Fruit fly (Drosophila melanogaster) whole organism, prepupa: ENCODE results near the gene Ent1.

Experiments
- CG10631 ChIP-seq: fragments of 200-800 bp; sonication (Bioruptor generic); optimal IDR thresholded peaks from 2 replicates; lab custom pipeline; 2016; ENCODE audit warnings: missing biosample characterization, missing genetic modification characterization
- CG1621 ChIP-seq: fragments of 200-800 bp; sonication (Bioruptor generic); optimal IDR thresholded peaks from 3 replicates; lab custom pipeline; 2018; ENCODE audit warnings: missing biosample characterization, mild to moderate bottlenecking, missing genetic modification characterization
- CG16779 ChIP-seq: fragments of 200-800 bp; sonication (Bioruptor generic); optimal IDR thresholded peaks from 3 replicates; lab custom pipeline; 2017; ENCODE audit warnings: missing biosample characterization, mild to moderate bottlenecking, missing genetic modification characterization
- CG3032 ChIP-seq: fragments of 200-800 bp; optimal IDR thresholded peaks from 2 replicates; lab custom pipeline; 2019; ENCODE audit warnings: missing biosample characterization, mild to moderate bottlenecking, missing genetic modification characterization, moderate library complexity
- CG31627 ChIP-seq: fragments of 200-800 bp; sonication (Bioruptor generic); optimal IDR thresholded peaks from 3 replicates; lab custom pipeline; 2016; ENCODE audit warnings: missing biosample characterization, missing genetic modification characterization
- CG34406 ChIP-seq: fragments of 200-800 bp; sonication (Bioruptor generic); optimal IDR thresholded peaks from 3 replicates; lab custom pipeline; 2016; ENCODE audit warnings: missing biosample characterization, missing genetic modification characterization
- CG4318 ChIP-seq: fragments of 200-800 bp; sonication (Bioruptor generic); optimal IDR thresholded peaks from 3 replicates; lab custom pipeline; 2017; ENCODE audit warnings: missing biosample characterization, mild to moderate bottlenecking, missing genetic modification characterization
- CG6163 ChIP-seq: fragments of 200-800 bp; sonication (Bioruptor generic); IDR thresholded peaks from 3 replicates; pipeline ENCODE4 v1.3.6; 2022; ENCODE audit warnings: missing biosample characterization, missing genetic modification characterization
- CG6792 ChIP-seq: fragments of 200-800 bp; sonication (Bioruptor generic); optimal IDR thresholded peaks from 3 replicates; lab custom pipeline; 2016; ENCODE audit warnings: missing biosample characterization, missing genetic modification characterization
- CG8119 ChIP-seq: fragments of 200-800 bp; sonication (Bioruptor generic); IDR thresholded peaks from 3 replicates; pipeline ENCODE4 v1.3.6; 2022; ENCODE audit warnings: missing biosample characterization, missing genetic modification characterization
- CG8632 ChIP-seq: fragments of 200-800 bp; sonication (Bioruptor generic); optimal IDR thresholded peaks from 3 replicates; lab custom pipeline; 2016; ENCODE audit warnings: missing biosample characterization, missing genetic modification characterization
- Eip78C ChIP-seq: fragments of 200-800 bp; sonication (Bioruptor generic); peaks from one replicate; lab custom pipeline; 2016; ENCODE audit warnings: missing biosample characterization, missing genetic modification characterization
- Eip93F ChIP-seq: fragments of 200-800 bp; sonication (Bioruptor generic); optimal IDR thresholded peaks from 2 replicates; lab custom pipeline; 2016; ENCODE audit warnings: missing biosample characterization, mild to moderate bottlenecking, missing genetic modification characterization
- Hr38 ChIP-seq: sonication (Bioruptor generic); optimal IDR thresholded peaks from 2 replicates; lab custom pipeline; 2016; ENCODE audit warnings: missing biosample characterization, missing genetic modification characterization
- Hr39 ChIP-seq: fragments of 200-800 bp; sonication (Bioruptor generic); optimal IDR thresholded peaks from 2 replicates; lab custom pipeline; 2016; ENCODE audit warnings: missing biosample characterization, missing genetic modification characterization
- Hr4 ChIP-seq: fragments of 200-800 bp; sonication (Bioruptor generic); optimal IDR thresholded peaks from 3 replicates; lab custom pipeline; 2016; ENCODE audit warnings: missing biosample characterization, missing genetic modification characterization
- OdsH ChIP-seq: fragments of 200-800 bp; sonication (Bioruptor generic); optimal IDR thresholded peaks from 3 replicates; lab custom pipeline; 2016; ENCODE audit warnings: missing biosample characterization, missing genetic modification characterization
- Sox14 ChIP-seq: fragments of 200-800 bp; sonication (Bioruptor generic); optimal IDR thresholded peaks from 3 replicates; lab custom pipeline; 2016; ENCODE audit warnings: missing biosample characterization, missing genetic modification characterization
- Sox15 ChIP-seq: fragments of 200-800 bp; sonication (Bioruptor generic); optimal IDR thresholded peaks from 3 replicates; lab custom pipeline; 2016; ENCODE audit warnings: missing biosample characterization, missing genetic modification characterization
- achi ChIP-seq: fragments of 200-800 bp; sonication (Bioruptor generic); optimal IDR thresholded peaks from 3 replicates; lab custom pipeline; 2016; ENCODE audit warnings: missing biosample characterization, missing genetic modification characterization
- dac ChIP-seq: fragments of 200-800 bp; sonication (Bioruptor generic); optimal IDR thresholded peaks from 2 replicates; lab custom pipeline; 2017; ENCODE audit warnings: missing biosample characterization, mild to moderate bottlenecking, missing genetic modification characterization
- dsx ChIP-seq: fragments of 200-800 bp; optimal IDR thresholded peaks from 3 replicates; lab custom pipeline; 2019; ENCODE audit warnings: missing biosample characterization, mild to moderate bottlenecking, missing genetic modification characterization, moderate library complexity; ENCODE audit not compliant: poor library complexity, severe bottlenecking
- eg ChIP-seq: fragments of 200-800 bp; sonication (Bioruptor generic); IDR thresholded peaks from 3 replicates; pipeline ENCODE4 v1.3.6; 2022; ENCODE audit warnings: missing biosample characterization, missing genetic modification characterization
- esn ChIP-seq: fragments of 200-800 bp; sonication (Bioruptor generic); optimal IDR thresholded peaks from 2 replicates; lab custom pipeline; 2016; ENCODE audit warnings: missing biosample characterization, mild to moderate bottlenecking, missing genetic modification characterization, moderate library complexity
- fd85E ChIP-seq: fragments of 200-800 bp; sonication (Bioruptor generic); optimal IDR thresholded peaks from 3 replicates; lab custom pipeline; 2016; ENCODE audit warnings: missing biosample characterization, missing genetic modification characterization
- fkh ChIP-seq: fragments of 200-800 bp; sonication (Bioruptor generic); optimal IDR thresholded peaks from 3 replicates; lab custom pipeline; 2017; ENCODE audit warnings: missing biosample characterization, mild to moderate bottlenecking, missing genetic modification characterization, moderate library complexity
- lz ChIP-seq: fragments of 200-800 bp; sonication (Bioruptor generic); optimal IDR thresholded peaks from 3 replicates; lab custom pipeline; 2016; ENCODE audit warnings: missing biosample characterization, missing genetic modification characterization
- svp ChIP-seq: fragments of 200-800 bp; sonication (Bioruptor generic); peaks from one replicate; lab custom pipeline; 2016; ENCODE audit warnings: missing biosample characterization, missing genetic modification characterization
- vri ChIP-seq: fragments of 200-800 bp; sonication (Bioruptor generic); optimal IDR thresholded peaks from 3 replicates; lab custom pipeline; 2016; ENCODE audit warnings: missing biosample characterization, mild to moderate bottlenecking, missing genetic modification characterization

Ent1 gene

DNA sequence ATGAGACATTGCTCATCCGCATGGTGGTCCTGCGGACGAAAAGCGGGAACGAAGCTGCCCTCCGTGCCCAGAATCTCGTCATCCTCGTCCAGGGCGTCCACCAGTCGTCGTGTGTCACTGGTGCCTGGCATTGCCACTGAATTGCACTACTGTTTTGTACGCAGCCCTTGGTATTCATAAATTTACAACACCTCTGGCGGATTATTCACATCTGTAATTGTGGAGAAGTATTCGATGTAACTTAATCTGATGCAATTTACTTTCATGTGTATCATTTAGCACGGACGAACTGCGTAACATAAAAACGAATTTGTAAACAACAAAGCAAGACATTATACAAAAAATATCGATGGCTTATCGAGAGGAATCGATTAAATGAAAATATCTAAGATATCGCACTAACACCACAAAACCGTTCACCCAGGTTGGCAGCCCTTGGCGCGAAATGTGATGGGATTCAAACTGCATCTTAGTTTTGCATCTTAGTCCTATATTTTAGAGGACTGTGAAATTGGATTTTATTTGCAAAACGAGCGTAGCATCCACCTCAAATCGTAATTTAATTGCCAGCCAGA is at the start of gene Ent1:
Gene Ent1 (minus strand): TSS at position 319 of the 575 bp plus-strand sequence.
- TF ChIP-seq esn (GFP tag; lab: Kevin White, UChicago) (no peak), fkh (GFP tag; lab: Kevin White, UChicago) (peak; percentile 52), Sox14 (peak; percentile 74), dsx (GFP tag; lab: Kevin White, UChicago) (peak; percentile 48), Eip78C (peak; percentile 13), svp (GFP tag; lab: Kevin White, UChicago) (peak; percentile 59), Hr38 (GFP tag; lab: Kevin White, UChicago) (no peak), vri (GFP tag; lab: Kevin White, UChicago) (peak; percentile 7), CG10631 (no peak)

DNA sequence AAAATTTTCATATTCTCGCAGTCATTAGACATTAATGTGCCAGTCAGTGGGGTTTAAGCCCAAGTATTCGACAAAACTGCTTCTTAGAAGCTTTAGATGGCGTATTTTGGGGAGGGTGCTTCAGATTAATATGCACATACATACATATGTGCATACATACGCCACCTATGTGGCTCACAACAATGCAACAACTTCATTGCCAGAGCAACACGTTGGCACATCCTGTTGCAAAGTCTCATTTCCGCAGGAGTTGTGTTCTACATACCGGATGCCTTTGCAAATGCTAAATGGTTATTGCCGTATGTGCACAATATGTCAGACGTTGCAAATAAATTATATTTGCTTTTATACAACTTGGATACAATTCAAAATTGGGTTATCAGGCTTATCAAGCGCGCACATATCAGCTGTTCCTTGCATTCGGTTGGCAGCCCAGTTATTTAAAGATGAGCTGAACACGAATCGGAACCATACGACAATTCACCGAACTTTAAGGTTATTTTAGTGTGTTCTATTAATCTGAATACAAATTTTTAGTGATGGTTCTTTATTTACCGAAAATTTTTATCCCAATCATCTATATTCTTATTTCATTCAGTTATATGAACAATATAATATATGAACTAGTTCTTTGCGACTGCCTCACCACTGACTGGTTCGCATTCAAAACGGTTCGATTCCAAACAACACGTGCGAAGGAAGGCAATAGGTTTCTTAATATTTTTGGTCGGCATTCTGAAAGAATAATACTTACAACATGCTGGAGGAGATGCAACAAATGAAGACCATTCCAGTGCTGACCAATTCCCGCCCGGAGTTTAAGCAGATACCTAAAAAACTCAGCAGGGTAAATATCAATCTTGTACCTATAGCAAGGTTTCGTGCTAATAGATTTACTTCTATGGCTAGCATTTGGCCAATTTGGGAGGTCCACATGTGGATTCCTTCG is 46.2 kb upstream of the Ent1 start, which contains the start of gene Polr1B:
Gene Polr1B (plus strand): TSS at position 659 of the 949 bp plus-strand sequence.
- no peak for TF ChIP-seq Hr39 (GFP tag; lab: Kevin White, UChicago)
- TF ChIP-seq CG8632, result no peak
- TF ChIP-seq OdsH, result no peak
- TF ChIP-seq dac (GFP tag; lab: Kevin White, UChicago), result no peak
- no peak for TF ChIP-seq fd85E (GFP tag; lab: Kevin White, UChicago)
- TF ChIP-seq lz (GFP tag; lab: Kevin White, UChicago), result peak; percentile 13
- no peak for TF ChIP-seq CG34406
- TF ChIP-seq Hr4, result no peak
- peak; percentile 33; the same call in 1 of the 3 replicates for TF ChIP-seq CG6163
- TF ChIP-seq CG6792 (GFP tag; lab: Kevin White, UChicago), result no peak
- no peak for TF ChIP-seq Sox15 (GFP tag; lab: Kevin White, UChicago)
- TF ChIP-seq esn (GFP tag; lab: Kevin White, UChicago), result peak; percentile 36
- no peak for TF ChIP-seq svp (GFP tag; lab: Kevin White, UChicago)
- no peak for TF ChIP-seq CG31627

DNA sequence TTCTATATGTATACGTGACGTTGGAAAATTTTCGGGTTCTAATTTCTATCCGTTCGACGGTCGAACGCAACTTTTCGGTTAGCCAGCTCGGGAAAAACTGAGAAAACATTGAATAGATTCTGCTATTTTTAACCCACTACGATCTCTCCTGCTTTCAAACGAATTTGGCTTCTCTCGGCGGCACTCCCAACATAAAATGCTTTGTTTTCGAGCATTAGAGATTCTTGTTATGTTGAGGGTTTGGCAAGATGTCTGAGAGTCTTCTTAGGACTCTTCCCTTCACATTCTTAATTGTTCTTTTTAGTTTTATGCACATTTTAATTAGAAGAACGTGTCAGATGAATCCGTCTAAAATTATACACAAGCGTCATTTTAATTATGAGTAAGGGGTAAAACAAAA is 44.4 kb upstream of the Ent1 start, which contains the start of gene CG4213:
Gene CG4213 (minus strand): TSS at position 101 of the 400 bp plus-strand sequence.
- no peak for TF ChIP-seq dac (GFP tag; lab: Kevin White, UChicago)
- TF ChIP-seq achi, result no peak
- TF ChIP-seq CG8119 (GFP tag; lab: Robert Waterston, UW), result no peak
- no peak for TF ChIP-seq CG6163
- no peak for TF ChIP-seq Hr4
- TF ChIP-seq Hr38 (GFP tag; lab: Kevin White, UChicago), result no peak
- TF ChIP-seq vri (GFP tag; lab: Kevin White, UChicago), result no peak
- TF ChIP-seq Eip78C, result no peak
- TF ChIP-seq Hr39 (GFP tag; lab: Kevin White, UChicago), result no peak
- no peak for TF ChIP-seq svp (GFP tag; lab: Kevin White, UChicago)
- TF ChIP-seq CG1621 (tag; lab: Kevin White, UChicago), result no peak
- TF ChIP-seq CG4318 (GFP tag; lab: Kevin White, UChicago), result no peak
- TF ChIP-seq dsx (GFP tag; lab: Kevin White, UChicago), result no peak
- TF ChIP-seq CG16779 (tag; lab: Kevin White, UChicago), result no peak
- no peak for TF ChIP-seq CG8632
- TF ChIP-seq, all 60 proteins: peak for 0

DNA sequence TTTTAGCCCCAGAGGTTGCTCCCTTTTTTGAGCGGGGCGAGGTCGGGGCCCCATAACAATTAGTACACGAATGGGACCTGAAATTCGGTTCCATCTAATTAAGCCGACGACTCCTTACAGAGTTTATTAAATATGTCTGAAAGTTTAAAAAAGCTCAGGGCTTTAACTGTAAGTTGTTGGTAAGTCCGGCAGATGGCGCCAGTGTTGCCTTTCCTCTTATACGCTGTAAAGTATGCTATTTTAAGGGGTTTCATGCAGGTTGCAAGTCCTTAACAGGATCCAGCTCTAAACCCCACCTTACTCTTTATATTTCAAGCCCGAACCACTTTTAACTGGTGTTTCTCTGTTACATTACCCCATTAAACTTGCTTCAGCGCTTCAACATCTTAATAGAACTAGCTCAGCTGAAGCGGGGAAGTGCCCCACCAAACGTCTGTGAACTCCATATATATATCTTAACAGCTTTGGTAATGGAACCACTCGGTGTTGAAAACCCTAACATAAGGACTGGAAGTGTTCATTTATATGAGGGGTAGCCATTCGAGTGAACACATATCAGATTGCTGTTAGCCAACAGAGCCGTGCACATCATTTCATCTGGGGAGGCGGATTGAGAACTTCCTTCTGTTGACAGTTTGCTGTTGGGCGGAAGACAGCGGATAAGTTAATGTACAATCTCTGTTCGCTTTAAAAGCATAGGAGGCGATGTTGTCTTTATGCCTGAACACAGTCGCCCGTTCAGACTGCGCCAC is 37.9 kb upstream of the Ent1 start:
- TF ChIP-seq Eip78C, result peak; percentile 9
- no peak for TF ChIP-seq CG3032 (tag; lab: Kevin White, UChicago)
- TF ChIP-seq dsx (GFP tag; lab: Kevin White, UChicago), result peak; percentile 63

DNA sequence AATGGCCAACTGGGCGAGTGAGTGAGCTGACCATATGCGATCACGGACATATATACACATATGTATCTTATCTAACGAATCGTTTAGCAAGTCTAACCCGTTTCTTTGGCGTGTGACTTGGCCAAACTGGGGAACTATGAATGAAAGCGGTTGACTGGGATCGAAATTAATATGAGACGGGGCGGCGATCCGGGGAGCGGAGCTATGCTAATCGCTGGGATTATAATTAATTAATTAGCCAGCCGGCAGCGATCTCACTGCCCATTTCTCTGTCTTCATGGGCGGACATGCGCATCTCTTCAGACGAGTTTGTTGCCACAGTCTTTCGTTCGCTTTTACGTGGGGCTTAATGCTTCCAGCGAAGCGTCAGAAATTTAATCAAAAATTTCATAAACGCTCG is 34.9 kb upstream of the Ent1 start:
- TF ChIP-seq Eip93F (GFP tag; lab: Kevin White, UChicago), result no peak
- no peak for TF ChIP-seq eg (GFP tag; lab: Robert Waterston, UW)
- no peak for TF ChIP-seq CG1621 (tag; lab: Kevin White, UChicago)
